Worm (Caenorhabditis elegans): ENCODE results near the gene idpp-3.

- TF ChIP-seq mep-1 (tag; optimal IDR thresholded peaks at IDR 0.05) (no peak), ceh-43 (GFP tag; optimal IDR thresholded peaks at IDR 0.05) (no peak), nhr-76 (tag; optimal IDR thresholded peaks at IDR 0.05) (no peak), nhr-12 (tag; optimal IDR thresholded peaks at IDR 0.05) (no peak), nhr-237 (tag; optimal IDR thresholded peaks at IDR 0.05) (no peak), snpc-4 (tag; optimal IDR thresholded peaks at IDR 0.05) (no peak), lin-13 (tag; optimal IDR thresholded peaks at IDR 0.05) (no peak), ztf-11 (tag; optimal IDR thresholded peaks at IDR 0.05) (no peak)
These were observed 32.5 kb downstream of the idpp-3 start, which contains the start of gene ntr-2 for ce11 chrX:14928854-14929253.

Data from whole organism, mixed stage, embryonic.